Worm (Caenorhabditis elegans): ENCODE data around the gene shk-1.

- TF ChIP-seq klf-2 (GFP tag; conservative IDR thresholded peaks at IDR 0.05) (no peak), ref-1 (GFP tag; conservative IDR thresholded peaks at IDR 0.05) (no peak)
Observed at ce11 chrII:9802642-9803041, 44.6 kb downstream of the shk-1 start, which contains the start of gene cyp-13A6.
